Worm (Caenorhabditis elegans) whole organism, late embryonic: ENCODE measurements around the gene marc-1.

Experiments used
- F13H6.1 ChIP-seq: sonication (generic microtip); optimal IDR thresholded peaks from 2 replicates; lab custom pipeline; 2016; ENCODE audit warnings: missing genetic modification characterization, missing compliant biosample characterization
- ceh-2 ChIP-seq: sonication (generic microtip); optimal IDR thresholded peaks from 2 replicates; lab custom pipeline; 2016; ENCODE audit warnings: missing genotype, missing genetic modification characterization, missing compliant biosample characterization
- elt-2 ChIP-seq: sonication (generic microtip); optimal IDR thresholded peaks from 2 replicates; lab custom pipeline; 2016; ENCODE audit warnings: missing genetic modification reagents, missing genetic modification characterization, missing compliant biosample characterization
- fax-1 ChIP-seq: sonication (generic microtip); optimal IDR thresholded peaks from 2 replicates; lab custom pipeline; 2016; ENCODE audit warnings: missing genotype, missing genetic modification characterization, missing compliant biosample characterization
- fkh-10 ChIP-seq: fragments of 150-350 bp; optimal IDR thresholded peaks from 2 replicates; lab custom pipeline; 2014; ENCODE audit warnings: missing biosample characterization, missing genetic modification reagents, missing genetic modification characterization
- hlh-15 ChIP-seq: sonication (generic microtip); optimal IDR thresholded peaks from 2 replicates; lab custom pipeline; 2016; ENCODE audit warnings: missing genetic modification characterization, missing compliant biosample characterization
- pha-4 ChIP-seq: fragments of 150-350 bp; optimal IDR thresholded peaks from 2 replicates; lab custom pipeline; 2018; ENCODE audit warnings: missing biosample characterization, missing genetic modification reagents, missing genetic modification characterization
- pros-1 ChIP-seq: fragments of 150-350 bp; optimal IDR thresholded peaks from 2 replicates; lab custom pipeline; 2014; ENCODE audit warnings: missing biosample characterization, missing genetic modification reagents, missing genetic modification characterization
- tbx-2 ChIP-seq: sonication (generic microtip); optimal IDR thresholded peaks from 2 replicates; lab custom pipeline; 2016; ENCODE audit warnings: missing genetic modification characterization, missing compliant biosample characterization

ce11 chrV:9779418-9779817 is 39.9 kb downstream of the marc-1 start, which contains the start of gene F46B6.4:
- TF ChIP-seq tbx-2 (tag; lab: Kevin White, UChicago): no peak
- no peak for TF ChIP-seq hlh-15 (tag; lab: Kevin White, UChicago)
- no peak for TF ChIP-seq fkh-10 (GFP tag; lab: Kevin White, UChicago)
- no peak for TF ChIP-seq pha-4
- TF ChIP-seq pros-1: no peak
- no peak for TF ChIP-seq F13H6.1 (tag; lab: Kevin White, UChicago)
- no peak for TF ChIP-seq ceh-2 (tag; lab: Kevin White, UChicago)
- no peak for TF ChIP-seq fax-1 (tag; lab: Kevin White, UChicago)
- TF ChIP-seq elt-2 (tag; lab: Kevin White, UChicago): no peak
